Fruit fly (Drosophila melanogaster) whole organism, wandering third instar larva: Measurements from ENCODE around the gene ru.

Experiments
- Abd-B ChIP-seq: fragments of >200 bp; optimal IDR thresholded peaks from 2 replicates; lab custom pipeline; 2017; ENCODE audit warnings: missing biosample characterization, missing genetic modification characterization
- CG32264 ChIP-seq: fragments of 200-800 bp; sonication (Bioruptor generic); optimal IDR thresholded peaks from 2 replicates; lab custom pipeline; 2016; ENCODE audit warnings: missing biosample characterization, missing genetic modification characterization
- CG9705 ChIP-seq: fragments of 200-800 bp; sonication (Bioruptor generic); optimal IDR thresholded peaks from 2 replicates; lab custom pipeline; 2018; ENCODE audit warnings: missing biosample characterization, mild to moderate bottlenecking, missing genetic modification characterization
- CrebA ChIP-seq: fragments of 200-800 bp; sonication (Bioruptor generic); optimal IDR thresholded peaks from 2 replicates; lab custom pipeline; 2016; ENCODE audit warnings: missing biosample characterization, mild to moderate bottlenecking, missing genetic modification characterization, borderline replicate concordance
- Dfd ChIP-seq: fragments of >200 bp; optimal IDR thresholded peaks from 2 replicates; lab custom pipeline; 2017; ENCODE audit warnings: missing biosample characterization, missing genetic modification characterization
- Dif ChIP-seq: fragments of 200-275, 200-300 bp; sonication (Bioruptor generic); optimal IDR thresholded peaks from 2 replicates; lab custom pipeline; 2018; ENCODE audit warnings: missing biosample characterization, missing genetic modification characterization; ENCODE audit not compliant: partially characterized antibody
- GATAd ChIP-seq: sonication (Bioruptor generic); optimal IDR thresholded peaks from 2 replicates; lab custom pipeline; 2016; ENCODE audit warnings: missing biosample characterization, missing genetic modification characterization
- HLH106 ChIP-seq: fragments of 200-800 bp; optimal IDR thresholded peaks from 3 replicates; lab custom pipeline; 2019; ENCODE audit warnings: missing biosample characterization, mild to moderate bottlenecking, missing genetic modification characterization, moderate library complexity
- Hnf4 ChIP-seq: fragments of 200-800 bp; sonication (Bioruptor generic); optimal IDR thresholded peaks from 2 replicates; lab custom pipeline; 2016; ENCODE audit warnings: missing biosample characterization, mild to moderate bottlenecking, missing genetic modification characterization
- Hr78 ChIP-seq: fragments of >200 bp; optimal IDR thresholded peaks from 2 replicates; lab custom pipeline; 2017; ENCODE audit warnings: missing biosample characterization, missing genetic modification characterization
- Hr83 ChIP-seq: fragments of 200-300 bp; sonication (Bioruptor generic); optimal IDR thresholded peaks from 2 replicates; lab custom pipeline; 2016; ENCODE audit warnings: missing biosample characterization, mild to moderate bottlenecking, missing genetic modification characterization, moderate library complexity; ENCODE audit not compliant: poor library complexity, severe bottlenecking
- Jra ChIP-seq: sonication (Bioruptor generic); optimal IDR thresholded peaks from 2 replicates; lab custom pipeline; 2016; ENCODE audit warnings: missing biosample characterization, missing genetic modification characterization
- Mio ChIP-seq: sonication (Bioruptor generic); optimal IDR thresholded peaks from 2 replicates; lab custom pipeline; 2016; ENCODE audit warnings: missing biosample characterization, missing genetic modification characterization
- Myc ChIP-seq: fragments of >200 bp; optimal IDR thresholded peaks from 2 replicates; lab custom pipeline; 2017
- N ChIP-seq: fragments of >200 bp; optimal IDR thresholded peaks from 2 replicates; lab custom pipeline; 2018; ENCODE audit warnings: missing biosample characterization, missing external identifiers, missing genetic modification characterization
- OdsH ChIP-seq: fragments of 200-800 bp; sonication (Bioruptor generic); optimal IDR thresholded peaks from 2 replicates; lab custom pipeline; 2016; ENCODE audit warnings: missing biosample characterization, mild to moderate bottlenecking, missing genetic modification characterization
- Rel ChIP-seq, 2 experiments: fragments of 200-800 bp; sonication (Bioruptor generic) in 1 of 2; optimal IDR thresholded peaks; 2 replicates in 1 of 2; 3 replicates in 1 of 2; lab custom pipeline; 2016 to 2019; ENCODE audit warnings: mild to moderate bottlenecking in 2 of 2, missing biosample characterization in 2 of 2, missing genetic modification characterization in 2 of 2, moderate library complexity in 1 of 2
- Sp1 ChIP-seq: fragments of 200-800 bp; sonication (Bioruptor generic); optimal IDR thresholded peaks from 3 replicates; lab custom pipeline; 2019; ENCODE audit warnings: missing biosample characterization, mild to moderate bottlenecking, missing genetic modification characterization, moderate library complexity
- Vsx2 ChIP-seq: fragments of 200-300, 225-300 bp; sonication (Bioruptor generic); optimal IDR thresholded peaks from 2 replicates; lab custom pipeline; 2018; ENCODE audit warnings: missing biosample characterization, missing genetic modification characterization; ENCODE audit not compliant: partially characterized antibody
- br ChIP-seq: fragments of 200-800 bp; sonication (Bioruptor generic); optimal IDR thresholded peaks from 2 replicates; lab custom pipeline; 2016; ENCODE audit warnings: missing biosample characterization, missing genetic modification characterization
- brk ChIP-seq: fragments of 200-800 bp; sonication (Bioruptor generic); optimal IDR thresholded peaks from 2 replicates; lab custom pipeline; 2016; ENCODE audit warnings: missing biosample characterization, mild to moderate bottlenecking, missing genetic modification characterization
- dl ChIP-seq, 2 experiments: fragments of 175-275, 200-275 bp in 1 of 2; fragments of 200-275 bp in 1 of 2; sonication (Bioruptor generic); optimal IDR thresholded peaks; lab custom pipeline; 2018; ENCODE audit warnings: mild to moderate bottlenecking in 2 of 2, missing biosample characterization in 2 of 2, missing genetic modification characterization in 2 of 2, moderate library complexity in 2 of 2; ENCODE audit not compliant: partially characterized antibody in 2 of 2, insufficient read depth in 1 of 2
- dmrt93B ChIP-seq: fragments of 200-800 bp; sonication (Bioruptor generic); optimal IDR thresholded peaks from 2 replicates; lab custom pipeline; 2018; ENCODE audit warnings: missing biosample characterization, mild to moderate bottlenecking, missing genetic modification characterization
- dsf ChIP-seq: sonication (Bioruptor generic); optimal IDR thresholded peaks from 2 replicates; lab custom pipeline; 2016; ENCODE audit warnings: missing biosample characterization, missing genetic modification characterization, borderline replicate concordance
- ey ChIP-seq: fragments of 200-800 bp; sonication (Bioruptor generic); optimal IDR thresholded peaks from 2 replicates; lab custom pipeline; 2016; ENCODE audit warnings: missing biosample characterization, missing genetic modification characterization
- foxo ChIP-seq, 2 experiments: fragments of 200-800 bp; sonication (Bioruptor generic); optimal IDR thresholded peaks; 2 replicates in 1 of 2; 3 replicates in 1 of 2; lab custom pipeline; 2016 to 2017; ENCODE audit warnings: missing biosample characterization in 2 of 2, missing genetic modification characterization in 2 of 2
- fru ChIP-seq: fragments of 200-800 bp; sonication (Bioruptor generic); optimal IDR thresholded peaks from 3 replicates; lab custom pipeline; 2016; ENCODE audit warnings: missing biosample characterization, mild to moderate bottlenecking, missing genetic modification characterization
- h ChIP-seq: fragments of 200-800 bp; sonication (Bioruptor generic); optimal IDR thresholded peaks from 3 replicates; lab custom pipeline; 2016; ENCODE audit warnings: missing biosample characterization, mild to moderate bottlenecking, missing genetic modification characterization
- jim ChIP-seq: fragments of 175-275, 200-325 bp; sonication (Bioruptor generic); optimal IDR thresholded peaks from 2 replicates; lab custom pipeline; 2016; ENCODE audit warnings: missing biosample characterization, mild to moderate bottlenecking, missing genetic modification characterization
- lola ChIP-seq: fragments of >200 bp; optimal IDR thresholded peaks from 2 replicates; lab custom pipeline; 2017; ENCODE audit warnings: missing biosample characterization, missing genetic modification characterization
- pan ChIP-seq: fragments of >200 bp; optimal IDR thresholded peaks from 2 replicates; lab custom pipeline; 2017
- psq ChIP-seq: fragments of 200-800 bp; sonication (Bioruptor generic); optimal IDR thresholded peaks from 3 replicates; lab custom pipeline; 2017; ENCODE audit warnings: missing biosample characterization, mild to moderate bottlenecking, missing genetic modification characterization, moderate library complexity
- rgr ChIP-seq: fragments of 200-800 bp; sonication (Bioruptor generic); optimal IDR thresholded peaks from 3 replicates; lab custom pipeline; 2016; ENCODE audit warnings: missing biosample characterization, mild to moderate bottlenecking, missing genetic modification characterization
- sage ChIP-seq: fragments of 200-800 bp; sonication (Bioruptor generic); optimal IDR thresholded peaks from 2 replicates; lab custom pipeline; 2016; ENCODE audit warnings: missing biosample characterization, mild to moderate bottlenecking, missing genetic modification characterization
- sv ChIP-seq: fragments of 200-800 bp; sonication (Bioruptor generic); optimal IDR thresholded peaks from 3 replicates; lab custom pipeline; 2016; ENCODE audit warnings: missing biosample characterization, missing genetic modification characterization
- tai ChIP-seq: sonication (Bioruptor generic); optimal IDR thresholded peaks from 2 replicates; lab custom pipeline; 2016; ENCODE audit warnings: missing biosample characterization, missing genetic modification characterization
- usp ChIP-seq: fragments of >200 bp; optimal IDR thresholded peaks from 2 replicates; lab custom pipeline; 2017; ENCODE audit warnings: missing biosample characterization, missing genetic modification characterization
- woc ChIP-seq: sonication (Bioruptor generic); optimal IDR thresholded peaks from 2 replicates; lab custom pipeline; 2016; ENCODE audit warnings: missing biosample characterization, mild to moderate bottlenecking, missing genetic modification characterization

Gene ru

DNA sequence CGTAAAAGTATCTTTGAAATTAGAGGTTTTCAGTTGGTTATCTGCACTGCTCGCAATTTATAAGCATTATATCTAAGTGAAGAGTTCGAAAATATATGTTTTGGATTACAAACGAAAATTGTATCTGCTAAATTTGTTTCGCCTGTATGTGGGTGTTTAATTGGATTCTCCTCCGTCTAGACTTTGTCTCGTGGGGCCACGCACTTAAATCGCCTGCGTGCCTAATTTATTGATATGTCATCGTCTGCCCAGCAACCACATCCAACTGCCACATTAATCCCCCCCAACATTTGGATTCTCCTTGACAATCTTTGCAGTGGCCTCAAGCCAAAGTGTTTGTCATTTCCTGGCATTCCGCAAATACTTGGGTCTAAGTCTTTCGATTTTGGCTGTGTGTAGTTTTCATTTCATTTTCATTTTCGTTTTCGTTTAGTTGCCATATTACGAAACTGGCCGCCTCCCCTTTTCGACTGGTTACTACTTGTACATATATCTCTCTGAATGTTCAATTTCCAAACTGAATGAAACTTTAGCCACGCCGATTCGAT lies 7.7 kb downstream of the ru start:
- TF ChIP-seq sage (GFP tag; lab: Kevin White, UChicago): no peak
- TF ChIP-seq OdsH (GFP tag; lab: Kevin White, UChicago): no peak
- TF ChIP-seq GATAd (GFP tag; lab: Kevin White, UChicago): no peak

DNA sequence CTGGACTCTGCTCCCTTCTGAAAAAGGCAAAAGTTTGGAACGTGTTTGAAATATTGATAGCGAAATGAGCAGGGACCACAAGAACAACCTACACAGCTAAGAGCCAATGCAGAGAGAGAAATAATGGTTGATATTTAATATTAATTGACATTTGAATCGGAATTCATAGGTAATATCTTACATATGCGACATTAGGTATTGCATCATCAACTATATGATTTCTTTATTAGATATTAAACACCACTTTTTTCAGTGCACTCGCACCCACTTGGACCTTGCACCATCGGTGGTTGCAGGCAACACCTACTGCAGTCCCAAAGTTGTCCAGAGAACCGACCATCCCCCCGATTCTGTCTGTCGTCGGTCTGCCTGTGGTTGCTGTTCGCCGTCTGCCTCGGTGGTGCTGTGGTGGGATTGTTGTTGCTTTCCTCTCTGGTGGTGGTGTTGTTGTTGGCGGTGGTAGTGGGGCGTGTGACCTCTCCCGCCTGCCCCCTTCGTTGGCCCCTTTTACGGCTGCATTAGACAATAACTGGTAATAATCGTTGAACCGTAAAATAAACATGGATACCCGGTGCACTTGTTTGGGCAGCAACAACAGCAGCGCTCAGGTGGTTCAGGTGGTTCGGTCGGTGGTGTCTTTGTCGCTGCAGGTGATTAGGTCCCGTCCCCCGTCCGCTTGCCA lies 8.6 kb downstream of the ru start:
- no peak for TF ChIP-seq lola (GFP tag; lab: Kevin White, UChicago)
- no peak for TF ChIP-seq GATAd (GFP tag; lab: Kevin White, UChicago)
- TF ChIP-seq fru: peak; percentile 81
- peak; percentile 76 for TF ChIP-seq br (GFP tag; lab: Kevin White, UChicago)
- TF ChIP-seq usp (GFP tag; lab: Kevin White, UChicago): no peak
- no peak for TF ChIP-seq Vsx2 (GFP tag; lab: Kevin White, UChicago)
- TF ChIP-seq HLH106 (tag; lab: Kevin White, UChicago): peak; percentile 80
- peak; percentile 72 for TF ChIP-seq ey (GFP tag; lab: Kevin White, UChicago)
- no peak for TF ChIP-seq jim (GFP tag; lab: Kevin White, UChicago)
- TF ChIP-seq psq (GFP tag; lab: Kevin White, UChicago): peak; percentile 70
- peak in 1 of 2 experiments; percentile 71 for TF ChIP-seq foxo (GFP tag; optimal IDR thresholded peaks at IDR 0.05; lab: Kevin White, UChicago)
- TF ChIP-seq Dfd: no peak
- TF ChIP-seq woc (GFP tag; lab: Kevin White, UChicago): peak; percentile 63
- no peak for TF ChIP-seq dl (GFP tag; optimal IDR thresholded peaks at IDR 0.05; lab: Kevin White, UChicago; ENCODE audit: insufficient read depth in 1 of 2, partially characterized antibody in 2 of 2)
- TF ChIP-seq sage (GFP tag; lab: Kevin White, UChicago): no peak
- peak; percentile 4 for TF ChIP-seq tai
- TF ChIP-seq sv (GFP tag; lab: Kevin White, UChicago): peak; percentile 39
- TF ChIP-seq rgr: peak; percentile 75
- TF ChIP-seq CG32264 (GFP tag; lab: Kevin White, UChicago): peak; percentile 57
- no peak for TF ChIP-seq Hr83 (GFP tag; lab: Kevin White, UChicago)
- no peak for TF ChIP-seq Mio (GFP tag; lab: Kevin White, UChicago)
- TF ChIP-seq dsf (GFP tag; lab: Kevin White, UChicago): peak; percentile 25
- no peak for TF ChIP-seq Hr78
- peak; percentile 32 for TF ChIP-seq CG9705 (GFP tag; lab: Kevin White, UChicago)
- peak; percentile 11 for TF ChIP-seq brk (GFP tag; lab: Kevin White, UChicago)
- TF ChIP-seq Sp1 (GFP tag; lab: Kevin White, UChicago): peak; percentile 84
- TF ChIP-seq Jra: peak; percentile 65
- TF ChIP-seq Abd-B (GFP tag; lab: Kevin White, UChicago): no peak
- peak; percentile 83 for TF ChIP-seq Hnf4 (GFP tag; lab: Kevin White, UChicago)
- TF ChIP-seq Rel (GFP tag; optimal IDR thresholded peaks at IDR 0.05; lab: Kevin White, UChicago): no peak
- TF ChIP-seq Rel (tag; optimal IDR thresholded peaks at IDR 0.05; lab: Kevin White, UChicago): no peak
- no peak for TF ChIP-seq Myc
- TF ChIP-seq OdsH (GFP tag; lab: Kevin White, UChicago): peak; percentile 75
- TF ChIP-seq Dif (GFP tag; lab: Kevin White, UChicago): no peak
- TF ChIP-seq pan (lab: Kevin White, UChicago): no peak
- peak; percentile 83 for TF ChIP-seq h (GFP tag; lab: Kevin White, UChicago)
- TF ChIP-seq CrebA: no peak
- TF ChIP-seq N (GFP tag; lab: Kevin White, UChicago): no peak
- TF ChIP-seq dmrt93B (GFP tag; lab: Kevin White, UChicago): peak; percentile 40
